Worm (Caenorhabditis elegans): ENCODE results near the gene pcdr-1.
A peak's percentile ranks its signal among the peaks of the same experiment; 100 is the strongest.

DNA sequence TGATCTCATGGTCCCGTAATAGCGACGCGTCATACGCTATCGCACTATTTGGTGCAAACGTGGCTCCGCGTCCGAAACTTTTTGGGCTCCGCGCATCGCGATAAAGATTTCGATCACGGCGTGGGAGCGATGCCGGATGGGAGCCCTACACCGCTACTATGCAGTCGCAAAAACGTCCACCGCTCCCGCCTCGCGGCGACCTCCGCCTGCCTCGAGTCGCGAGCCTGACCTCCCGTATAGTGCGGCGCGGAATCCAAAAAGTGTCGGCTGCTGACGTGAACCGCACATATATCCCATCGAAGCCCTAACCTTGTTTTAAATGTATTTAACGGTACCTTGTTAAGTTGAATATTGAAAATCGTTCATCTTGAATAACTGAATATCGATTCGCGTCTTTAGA is 16.1 kb upstream of the pcdr-1 start:
- TF ChIP-seq nhr-21 (tag; optimal IDR thresholded peaks at IDR 0.05) = no peak
- no peak for TF ChIP-seq skn-1 (tag; optimal IDR thresholded peaks at IDR 0.05)
- TF ChIP-seq nhr-11 (tag; optimal IDR thresholded peaks at IDR 0.05) = no peak
- TF ChIP-seq mdl-1 (tag; optimal IDR thresholded peaks at IDR 0.05) = no peak
- TF ChIP-seq snpc-4 (tag; optimal IDR thresholded peaks at IDR 0.05) = peak; percentile 1
- TF ChIP-seq lsy-2 (tag; optimal IDR thresholded peaks at IDR 0.05) = no peak
- TF ChIP-seq mab-5 (tag; optimal IDR thresholded peaks at IDR 0.05) = no peak
- TF ChIP-seq nhr-77 (tag; optimal IDR thresholded peaks at IDR 0.05) = no peak
- TF ChIP-seq ceh-16 (tag; optimal IDR thresholded peaks at IDR 0.05) = no peak
- no peak for TF ChIP-seq R02D3.7 (tag; optimal IDR thresholded peaks at IDR 0.05)
- no peak for TF ChIP-seq lin-13 (GFP tag; optimal IDR thresholded peaks at IDR 0.05)
- no peak for TF ChIP-seq unc-62 (GFP tag; optimal IDR thresholded peaks at IDR 0.05)
